Fruit fly (Drosophila melanogaster): ENCODE results near the gene lic.

lic gene

DNA sequence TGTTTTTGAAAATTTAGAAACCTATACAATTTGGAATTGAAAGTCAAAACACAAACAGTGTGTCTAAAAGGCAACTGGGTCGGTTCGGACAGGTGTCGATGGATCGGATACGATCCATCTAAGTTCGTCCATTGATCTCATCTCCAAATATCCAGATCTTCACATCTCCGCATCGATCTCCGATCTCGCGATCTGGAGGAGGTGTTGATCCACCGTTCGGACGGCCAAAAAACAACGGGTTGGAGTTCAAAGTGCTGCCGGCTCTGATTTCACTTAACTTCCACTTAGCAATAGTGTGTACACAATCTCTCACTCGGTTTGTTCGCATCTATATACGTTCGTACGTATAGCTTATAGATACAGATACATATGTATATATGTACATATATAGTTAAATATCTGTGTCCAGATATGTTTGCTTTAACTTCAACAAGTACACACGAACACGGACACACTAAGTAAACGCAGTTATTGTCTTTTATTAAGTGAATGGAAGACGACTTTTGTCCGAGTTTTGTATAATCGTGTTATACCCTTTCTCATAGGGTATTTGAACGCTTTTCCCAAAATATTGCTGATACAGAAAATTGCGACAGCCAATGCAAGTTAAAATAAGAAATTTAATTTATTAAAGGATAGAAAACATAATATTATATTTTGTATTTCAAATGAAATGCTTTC is 17.3 kb downstream of the lic start, which contains the start of gene Fer3HCH (continued):
- no peak for TF ChIP-seq slp2 (GFP tag; optimal IDR thresholded peaks at IDR 0.05)
- TF ChIP-seq Ptx1 (GFP tag; IDR thresholded peaks at IDR 0.05) = peak; percentile 12; the same call in 1 of the 2 replicates
- no peak for TF ChIP-seq crc (GFP tag; optimal IDR thresholded peaks at IDR 0.05)
- peak; percentile 2 for TF ChIP-seq Vsx1 (GFP tag; optimal IDR thresholded peaks at IDR 0.05)
- TF ChIP-seq dimm (GFP tag; IDR thresholded peaks at IDR 0.05) = no peak
- TF ChIP-seq chif (GFP tag; optimal IDR thresholded peaks at IDR 0.05) = no peak
- no peak for TF ChIP-seq ac (GFP tag; optimal IDR thresholded peaks at IDR 0.05)
- no peak for TF ChIP-seq fd64A (GFP tag; optimal IDR thresholded peaks at IDR 0.05)
- TF ChIP-seq D19B (GFP tag; optimal IDR thresholded peaks at IDR 0.05) = no peak
- no peak for TF ChIP-seq hkb (optimal IDR thresholded peaks at IDR 0.05)
- 0 out of 2 replicates have a peak, but pooled peaks have one; percentile 10 for TF ChIP-seq hkb (GFP tag; IDR thresholded peaks at IDR 0.05)
- no peak for TF ChIP-seq CG15011 (GFP tag; optimal IDR thresholded peaks at IDR 0.05)
- TF ChIP-seq CG10147 (GFP tag; optimal IDR thresholded peaks at IDR 0.05) = no peak
- no peak for TF ChIP-seq HLHmδ (GFP tag; optimal IDR thresholded peaks at IDR 0.05)
- TF ChIP-seq D19A (tag; optimal IDR thresholded peaks at IDR 0.05) = peak; percentile 82
- no peak for TF ChIP-seq gce (GFP tag; IDR thresholded peaks at IDR 0.05)
- peak; percentile 22; the same call in 1 of the 3 replicates for TF ChIP-seq CG11695 (GFP tag; IDR thresholded peaks at IDR 0.05)
- TF ChIP-seq sens-2 (GFP tag; IDR thresholded peaks at IDR 0.05) = no peak
- no peak for TF ChIP-seq Opbp (GFP tag; IDR thresholded peaks at IDR 0.05; ENCODE audit: partially characterized antibody)
- TF ChIP-seq CG11504 (tag; optimal IDR thresholded peaks at IDR 0.05) = peak; percentile 11
- TF ChIP-seq CG17568 (GFP tag; optimal IDR thresholded peaks at IDR 0.05) = peak; percentile 25
- peak; percentile 43 for TF ChIP-seq nom (GFP tag; optimal IDR thresholded peaks at IDR 0.05)
- no peak for TF ChIP-seq CG10654 (GFP tag; optimal IDR thresholded peaks at IDR 0.05)
- no peak for TF ChIP-seq CG31224 (GFP tag; IDR thresholded peaks at IDR 0.05)
- peak; percentile 42 for TF ChIP-seq CG2678 (tag; optimal IDR thresholded peaks at IDR 0.05)
- no peak for TF ChIP-seq lbe (GFP tag; optimal IDR thresholded peaks at IDR 0.05)
- peak; percentile 70 for TF ChIP-seq kni (GFP tag; optimal IDR thresholded peaks at IDR 0.05)
- TF ChIP-seq CG7928 (GFP tag; optimal IDR thresholded peaks at IDR 0.05) = no peak
- TF ChIP-seq nerfin-1 (tag; optimal IDR thresholded peaks at IDR 0.05) = peak; percentile 7
- no peak for TF ChIP-seq Dfd (GFP tag; optimal IDR thresholded peaks at IDR 0.05)
- TF ChIP-seq CG7745 (tag; optimal IDR thresholded peaks at IDR 0.05) = no peak
- peak; percentile 46; the same call in 1 of the 3 replicates for TF ChIP-seq ci (GFP tag; IDR thresholded peaks at IDR 0.05)
- TF ChIP-seq CG17612 (GFP tag; IDR thresholded peaks at IDR 0.05) = 0 out of 2 replicates have a peak, but pooled peaks have one; percentile 12
- TF ChIP-seq Awh (GFP tag; IDR thresholded peaks at IDR 0.05) = 0 out of 2 replicates have a peak, but pooled peaks have one; percentile 29
- peak; percentile 43; the same call in 1 of the 2 replicates for TF ChIP-seq CG14014 (GFP tag; IDR thresholded peaks at IDR 0.05)
- TF ChIP-seq CG6689 (GFP tag; IDR thresholded peaks at IDR 0.05) = no peak
- no peak for TF ChIP-seq Adf1 (GFP tag; IDR thresholded peaks at IDR 0.05)
- TF ChIP-seq CG11723 (GFP tag; optimal IDR thresholded peaks at IDR 0.05) = no peak
- TF ChIP-seq ewg (GFP tag; optimal IDR thresholded peaks at IDR 0.05) = no peak
- peak; percentile 25; the same call in 1 of the 2 replicates for TF ChIP-seq Xrp1 (GFP tag; IDR thresholded peaks at IDR 0.05)
- peak in 1 of 2 experiments; percentile 20 for TF ChIP-seq bsh (GFP tag; optimal IDR thresholded peaks at IDR 0.05)
- no peak for TF ChIP-seq Meics (GFP tag; optimal IDR thresholded peaks at IDR 0.05)
- TF ChIP-seq B-H1 (GFP tag; IDR thresholded peaks at IDR 0.05) = no peak
- TF ChIP-seq CG8924 (tag; optimal IDR thresholded peaks at IDR 0.05) = peak; percentile 12
- no peak for TF ChIP-seq CG10979 (tag; optimal IDR thresholded peaks at IDR 0.05)
- TF ChIP-seq CG7556 (GFP tag; optimal IDR thresholded peaks at IDR 0.05) = peak; percentile 6
- TF ChIP-seq CG1603 (tag; optimal IDR thresholded peaks at IDR 0.05) = peak; percentile 22
- peak; percentile 30 for TF ChIP-seq CG13424 (tag; optimal IDR thresholded peaks at IDR 0.05)
- TF ChIP-seq CG15601 (tag; optimal IDR thresholded peaks at IDR 0.05) = peak; percentile 20

Measured in whole organism, embryonic.